Fruit fly (Drosophila melanogaster) whole organism, embryonic: ENCODE results near the gene mora.

Experiments
- Adf1 ChIP-seq: fragments of 200-800 bp; sonication (Bioruptor generic); IDR thresholded peaks from 2 replicates; pipeline ENCODE4 v1.3.6; 2022; ENCODE audit warnings: missing biosample characterization, missing genetic modification characterization
- Bteb2 ChIP-seq: fragments of 200-800 bp; sonication (Bioruptor generic); optimal IDR thresholded peaks from 2 replicates; lab custom pipeline; 2016; ENCODE audit warnings: missing biosample characterization, missing genetic modification characterization
- CG10654 ChIP-seq: fragments of 200-800 bp; sonication (Bioruptor generic); optimal IDR thresholded peaks from 2 replicates; lab custom pipeline; 2016; ENCODE audit warnings: missing biosample characterization, missing genetic modification characterization
- CG11093 ChIP-seq: fragments of 200-800 bp; sonication (Bioruptor generic); IDR thresholded peaks from 3 replicates; pipeline ENCODE4 v1.3.6; 2022; ENCODE audit warnings: missing biosample characterization, missing genetic modification characterization
- CG1233 ChIP-seq: fragments of 200-800 bp; sonication (Bioruptor generic); optimal IDR thresholded peaks from 4 replicates; lab custom pipeline; 2018; ENCODE audit warnings: missing biosample characterization, mild to moderate bottlenecking, missing genetic modification characterization
- CG13287 ChIP-seq: fragments of 200-800 bp; sonication (Bioruptor generic); IDR thresholded peaks from 2 replicates; pipeline ENCODE4 v1.3.6; 2022; ENCODE audit warnings: missing biosample characterization, missing genetic modification characterization; ENCODE audit not compliant: partially characterized antibody
- CG15696 ChIP-seq: fragments of 200-800 bp; sonication (Bioruptor generic); optimal IDR thresholded peaks from 2 replicates; lab custom pipeline; 2019; ENCODE audit warnings: missing biosample characterization, mild to moderate bottlenecking, missing genetic modification characterization, moderate library complexity
- CG16815 ChIP-seq: fragments of 200-800 bp; sonication (Bioruptor generic); optimal IDR thresholded peaks from 3 replicates; lab custom pipeline; 2017; ENCODE audit warnings: missing biosample characterization, mild to moderate bottlenecking, missing genetic modification characterization
- CG17829 ChIP-seq: fragments of 200-800 bp; optimal IDR thresholded peaks from 2 replicates; lab custom pipeline; 2019; ENCODE audit warnings: missing biosample characterization, mild to moderate bottlenecking, missing genetic modification characterization, moderate library complexity
- CG18011 ChIP-seq: fragments of 200-800 bp; sonication (Bioruptor generic); optimal IDR thresholded peaks from 2 replicates; lab custom pipeline; 2017; ENCODE audit warnings: missing biosample characterization, missing genetic modification characterization, mild to moderate bottlenecking, moderate library complexity, missing genotype
- CG31365 ChIP-seq: fragments of 200-800 bp; sonication (Bioruptor generic); optimal IDR thresholded peaks from 2 replicates; lab custom pipeline; 2018; ENCODE audit warnings: missing biosample characterization, mild to moderate bottlenecking, missing genetic modification characterization
- CG33213 ChIP-seq: fragments of 200-800 bp; sonication (Bioruptor generic); optimal IDR thresholded peaks from 3 replicates; lab custom pipeline; 2016; ENCODE audit warnings: missing biosample characterization, missing genetic modification characterization
- CG3838 ChIP-seq: fragments of 200-800 bp; sonication (Bioruptor generic); optimal IDR thresholded peaks from 3 replicates; lab custom pipeline; 2016; ENCODE audit warnings: missing biosample characterization, missing genetic modification characterization
- CG4328 ChIP-seq: fragments of 200-800 bp; sonication (Bioruptor generic); optimal IDR thresholded peaks from 3 replicates; lab custom pipeline; 2017; ENCODE audit warnings: missing biosample characterization, missing genetic modification reagents, missing genetic modification characterization
- CG4730 ChIP-seq: fragments of 200-800 bp; sonication (Bioruptor generic); IDR thresholded peaks from 2 replicates; pipeline ENCODE4 v1.3.6; 2022; ENCODE audit warnings: missing biosample characterization, missing genetic modification characterization
- CG5953 ChIP-seq: fragments of 200-800 bp; sonication (Bioruptor generic); IDR thresholded peaks from 2 replicates; pipeline ENCODE4 v1.3.6; 2022; ENCODE audit warnings: missing biosample characterization, missing genetic modification characterization
- CG6765 ChIP-seq: fragments of 200-800 bp; sonication (Bioruptor generic); optimal IDR thresholded peaks from 3 replicates; lab custom pipeline; 2017; ENCODE audit warnings: missing biosample characterization, mild to moderate bottlenecking, missing genetic modification characterization
- CG6791 ChIP-seq: fragments of 200-800 bp; sonication (Bioruptor generic); IDR thresholded peaks from 3 replicates; pipeline ENCODE4 v1.3.6; 2022; ENCODE audit warnings: missing biosample characterization, missing genetic modification characterization; ENCODE audit not compliant: partially characterized antibody
- CG7372 ChIP-seq: fragments of 200-800 bp; sonication (Bioruptor generic); IDR thresholded peaks from 2 replicates; pipeline ENCODE4 v1.3.6; 2022; ENCODE audit warnings: missing biosample characterization, missing genetic modification characterization
- CG8765 ChIP-seq: fragments of 200-800 bp; sonication (Bioruptor generic); IDR thresholded peaks from 2 replicates; pipeline ENCODE4 v1.3.6; 2022; ENCODE audit warnings: missing biosample characterization, missing genetic modification characterization
- CG9609 ChIP-seq: fragments of 200-800 bp; sonication (Bioruptor generic); optimal IDR thresholded peaks from 3 replicates; lab custom pipeline; 2016; ENCODE audit warnings: missing biosample characterization, missing genetic modification characterization
- Doc2 ChIP-seq: fragments of 200-800 bp; sonication (Bioruptor generic); IDR thresholded peaks from 2 replicates; pipeline ENCODE4 v1.3.6; 2022; ENCODE audit warnings: missing biosample characterization, missing genetic modification characterization
- Dref ChIP-seq: fragments of 200-800 bp; sonication (Bioruptor generic); IDR thresholded peaks from 2 replicates; pipeline ENCODE4 v1.3.6; 2022; ENCODE audit warnings: missing biosample characterization, missing genetic modification characterization
- HmgZ ChIP-seq: fragments of 200-800 bp; sonication (Bioruptor generic); optimal IDR thresholded peaks from 2 replicates; lab custom pipeline; 2018; ENCODE audit warnings: missing biosample characterization, mild to moderate bottlenecking, missing genetic modification characterization
- Hr3 ChIP-seq: fragments of 200-800 bp; sonication (Bioruptor generic); optimal IDR thresholded peaks from 3 replicates; lab custom pipeline; 2016; ENCODE audit warnings: missing biosample characterization, missing genetic modification characterization
- Pdp1 ChIP-seq, 2 experiments: fragments of 200-800 bp; sonication (Bioruptor generic); optimal IDR thresholded peaks; 3 replicates each; lab custom pipeline; 2016; ENCODE audit warnings: missing biosample characterization in 2 of 2, missing genetic modification characterization in 2 of 2, mild to moderate bottlenecking in 1 of 2, moderate library complexity in 1 of 2
- Spps ChIP-seq: fragments of 200-800 bp; sonication (Bioruptor generic); optimal IDR thresholded peaks from 2 replicates; lab custom pipeline; 2018; ENCODE audit warnings: missing biosample characterization, mild to moderate bottlenecking, missing genetic modification characterization
- Taf1 ChIP-seq: fragments of 200-800 bp; sonication (Bioruptor generic); IDR thresholded peaks from 2 replicates; pipeline ENCODE4 v1.3.6; 2022; ENCODE audit warnings: missing biosample characterization, missing genetic modification characterization
- al ChIP-seq: fragments of 200-800 bp; sonication (Bioruptor generic); IDR thresholded peaks from 2 replicates; pipeline ENCODE4 v1.3.6; 2022; ENCODE audit warnings: missing biosample characterization, missing genetic modification characterization
- ato ChIP-seq: fragments of 200-800 bp; sonication (Bioruptor generic); IDR thresholded peaks from 2 replicates; pipeline ENCODE4 v1.3.6; 2022; ENCODE audit warnings: missing biosample characterization, missing genetic modification characterization; ENCODE audit not compliant: partially characterized antibody
- btn ChIP-seq: fragments of 200-800 bp; sonication (Bioruptor generic); optimal IDR thresholded peaks from 2 replicates; lab custom pipeline; 2016; ENCODE audit warnings: missing biosample characterization, missing genetic modification characterization
- cato ChIP-seq: fragments of 200-800 bp; sonication (Bioruptor generic); optimal IDR thresholded peaks from 2 replicates; lab custom pipeline; 2016; ENCODE audit warnings: missing biosample characterization, missing genetic modification characterization, borderline replicate concordance
- dysf ChIP-seq: fragments of 200-800 bp; sonication (Bioruptor generic); IDR thresholded peaks from 3 replicates; pipeline ENCODE4 v1.3.6; 2022; ENCODE audit warnings: missing biosample characterization, missing genetic modification characterization
- gem ChIP-seq: fragments of 200-800 bp; sonication (Bioruptor generic); optimal IDR thresholded peaks from 2 replicates; lab custom pipeline; 2019; ENCODE audit warnings: missing biosample characterization, mild to moderate bottlenecking, missing genetic modification characterization, moderate library complexity
- gro ChIP-seq: fragments of 200-800 bp; sonication (Bioruptor generic); optimal IDR thresholded peaks from 2 replicates; lab custom pipeline; 2016; ENCODE audit warnings: missing biosample characterization, missing genetic modification characterization
- gsb ChIP-seq: fragments of 200-800 bp; sonication (Bioruptor generic); IDR thresholded peaks from 2 replicates; pipeline ENCODE4 v1.3.6; 2022; ENCODE audit warnings: missing biosample characterization, missing genetic modification characterization
- hbn ChIP-seq: fragments of 200-800 bp; sonication (Bioruptor generic); IDR thresholded peaks from 2 replicates; pipeline ENCODE4 v1.3.6; 2022; ENCODE audit warnings: missing biosample characterization, missing genetic modification characterization; ENCODE audit not compliant: partially characterized antibody
- her ChIP-seq: fragments of 200-800 bp; sonication (Bioruptor generic); optimal IDR thresholded peaks from 2 replicates; lab custom pipeline; 2016; ENCODE audit warnings: missing biosample characterization, missing genetic modification characterization
- lbe ChIP-seq: fragments of 200-800 bp; sonication (Bioruptor generic); optimal IDR thresholded peaks from 2 replicates; lab custom pipeline; 2016; ENCODE audit warnings: missing biosample characterization, mild to moderate bottlenecking, missing genetic modification characterization
- lmd ChIP-seq: fragments of 200-800 bp; sonication (Bioruptor generic); IDR thresholded peaks from 2 replicates; pipeline ENCODE4 v1.3.6; 2022; ENCODE audit warnings: missing biosample characterization, missing genetic modification characterization
- nerfin-2 ChIP-seq: fragments of 200-800 bp; sonication (Bioruptor generic); IDR thresholded peaks from 2 replicates; pipeline ENCODE4 v1.3.6; 2022; ENCODE audit warnings: missing biosample characterization, missing genetic modification characterization; ENCODE audit not compliant: partially characterized antibody
- rib ChIP-seq: fragments of 200-800 bp; sonication (Bioruptor generic); IDR thresholded peaks from 2 replicates; pipeline ENCODE4 v1.3.6; 2022; ENCODE audit warnings: missing biosample characterization, missing genetic modification characterization
- seq ChIP-seq: fragments of 200-800 bp; sonication (Bioruptor generic); IDR thresholded peaks from 2 replicates; pipeline ENCODE4 v1.3.6; 2022; ENCODE audit warnings: missing biosample characterization, missing genetic modification characterization
- sima ChIP-seq: fragments of 200-800 bp; sonication (Bioruptor generic); optimal IDR thresholded peaks from 2 replicates; lab custom pipeline; 2016; ENCODE audit warnings: missing biosample characterization, missing genetic modification characterization
- tap ChIP-seq: fragments of 200-800 bp; optimal IDR thresholded peaks from 3 replicates; lab custom pipeline; 2019; ENCODE audit warnings: missing biosample characterization, mild to moderate bottlenecking, missing genetic modification characterization, moderate library complexity
- tin ChIP-seq: fragments of 200-800 bp; sonication (Bioruptor generic); optimal IDR thresholded peaks from 3 replicates; lab custom pipeline; 2016; ENCODE audit warnings: missing biosample characterization, missing genetic modification characterization
- vvl ChIP-seq: fragments of 200-800 bp; sonication (Bioruptor generic); IDR thresholded peaks from 2 replicates; pipeline ENCODE4 v1.3.6; 2022; ENCODE audit warnings: missing biosample characterization, missing genetic modification characterization
- z ChIP-seq: fragments of 200-800 bp; sonication (Bioruptor generic); IDR thresholded peaks from 3 replicates; pipeline ENCODE4 v1.3.6; 2022; ENCODE audit warnings: missing biosample characterization, missing genetic modification characterization
- zfh1 ChIP-seq: fragments of 200-800 bp; sonication (Bioruptor generic); IDR thresholded peaks from 3 replicates; pipeline ENCODE4 v1.3.6; 2022; ENCODE audit warnings: missing biosample characterization, missing genetic modification characterization
- zfh2 ChIP-seq: fragments of 200-800 bp; sonication (Bioruptor generic); optimal IDR thresholded peaks from 2 replicates; lab custom pipeline; 2016; ENCODE audit warnings: missing biosample characterization, missing genetic modification characterization

mora gene

DNA sequence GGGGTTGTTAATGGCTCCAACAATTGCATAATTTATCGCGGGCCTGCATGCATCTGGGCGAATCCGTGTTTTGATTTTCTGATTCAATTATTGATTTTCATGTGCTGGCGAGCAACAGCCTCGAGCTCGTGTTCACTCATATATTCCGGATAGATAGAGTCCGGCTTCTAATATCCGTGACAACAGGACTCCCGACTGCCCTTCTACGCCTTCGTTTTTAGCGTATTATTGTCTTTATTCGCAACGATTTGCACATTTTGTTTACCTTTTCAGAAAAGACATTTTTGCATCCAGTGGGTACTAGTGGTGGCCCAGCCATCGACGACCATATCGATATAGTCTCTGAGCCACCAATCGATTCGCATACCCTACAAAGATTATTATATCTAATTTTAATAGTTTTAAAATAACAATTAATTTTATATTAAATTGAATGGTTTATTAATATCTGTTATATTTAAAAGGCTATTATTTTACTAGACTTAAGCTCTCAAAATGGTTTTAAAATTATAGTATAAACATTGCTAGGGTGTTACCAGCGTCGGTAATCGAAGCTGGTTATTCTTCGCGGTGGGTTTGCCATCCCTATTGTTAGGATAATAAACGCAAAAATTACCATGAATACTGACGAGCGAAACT, 24.9 kb upstream of the mora start, which contains the start of the genes Myo95E and TBC1d7 (continued):
- peak; percentile 93 for TF ChIP-seq CG4730 (GFP tag; lab: Robert Waterston, UW)
- peak; percentile 93 for TF ChIP-seq rib
- peak; percentile 86 for TF ChIP-seq lbe (GFP tag; lab: Kevin White, UChicago)
- no peak for TF ChIP-seq sima
- peak; percentile 90 for TF ChIP-seq Hr3 (GFP tag; lab: Kevin White, UChicago)
- peak; percentile 97 for TF ChIP-seq vvl (GFP tag; lab: Robert Waterston, UW)
- TF ChIP-seq CG7372, result peak; percentile 90
- peak; percentile 82 for TF ChIP-seq CG13287 (GFP tag; lab: Robert Waterston, UW)
- peak; percentile 67 for TF ChIP-seq Spps (tag; lab: Kevin White, UChicago)
- TF ChIP-seq seq (GFP tag; lab: Robert Waterston, UW), result peak; percentile 79
- peak; percentile 71 for TF ChIP-seq CG15696 (tag; lab: Kevin White, UChicago)
- TF ChIP-seq Pdp1 (GFP tag; optimal IDR thresholded peaks at IDR 0.05; lab: Kevin White, UChicago), result peak; percentile 46 to 60
- peak; percentile 28 for TF ChIP-seq CG3838 (GFP tag; lab: Kevin White, UChicago)
- peak; percentile 73 for TF ChIP-seq zfh2
- TF ChIP-seq CG4328, result peak; percentile 54
- TF ChIP-seq gro (GFP tag; lab: Kevin White, UChicago), result no peak
- TF ChIP-seq CG8765 (GFP tag; lab: Robert Waterston, UW), result peak; percentile 78
- TF ChIP-seq tin (GFP tag; lab: Kevin White, UChicago), result peak; percentile 88
- TF ChIP-seq dysf, result peak; percentile 95
- TF ChIP-seq CG10654 (GFP tag; lab: Kevin White, UChicago), result peak; percentile 73
- TF ChIP-seq gsb, result peak; percentile 89
- TF ChIP-seq CG33213 (GFP tag; lab: Kevin White, UChicago), result peak; percentile 47
- TF ChIP-seq CG6765, result peak; percentile 10
- peak; percentile 89 for TF ChIP-seq CG17829
- TF ChIP-seq gem (tag; lab: Kevin White, UChicago), result peak; percentile 95
- TF ChIP-seq her (GFP tag; lab: Kevin White, UChicago), result no peak
- peak; percentile 51; the same call in 1 of the 3 replicates for TF ChIP-seq z (GFP tag; lab: Robert Waterston, UW)
- no peak for TF ChIP-seq CG31365 (tag; lab: Kevin White, UChicago)
- TF ChIP-seq btn (GFP tag; lab: Kevin White, UChicago), result no peak
- TF ChIP-seq zfh1, result peak; percentile 93
- TF ChIP-seq Doc2 (GFP tag; lab: Robert Waterston, UW), result peak; percentile 75; the same call in 1 of the 2 replicates
- TF ChIP-seq lmd, result peak; percentile 96
- TF ChIP-seq CG16815 (GFP tag; lab: Kevin White, UChicago), result peak; percentile 79
- TF ChIP-seq CG6791, result peak; percentile 39; the same call in 1 of the 3 replicates
- TF ChIP-seq Dref, result peak; percentile 68
- TF ChIP-seq ato (GFP tag; lab: Robert Waterston, UW), result no peak
- TF ChIP-seq Taf1 (GFP tag; lab: Robert Waterston, UW), result peak; percentile 84
- TF ChIP-seq tap (tag; lab: Kevin White, UChicago), result no peak
- peak; percentile 90 for TF ChIP-seq CG11093 (GFP tag; lab: Robert Waterston, UW)
- TF ChIP-seq CG5953 (GFP tag; lab: Robert Waterston, UW), result peak; percentile 89
- peak; percentile 55 for TF ChIP-seq CG18011
- TF ChIP-seq CG1233 (GFP tag; lab: Kevin White, UChicago), result peak; percentile 81
- TF ChIP-seq Adf1, result peak; percentile 65; the same call in 1 of the 2 replicates
- TF ChIP-seq HmgZ (tag; lab: Kevin White, UChicago), result peak; percentile 85
- peak; percentile 60 for TF ChIP-seq cato (GFP tag; lab: Kevin White, UChicago)
- TF ChIP-seq nerfin-2 (GFP tag; lab: Robert Waterston, UW), result no peak
- TF ChIP-seq CG9609 (GFP tag; lab: Kevin White, UChicago), result peak; percentile 18
- peak; percentile 91 for TF ChIP-seq al (GFP tag; lab: Robert Waterston, UW)
- TF ChIP-seq Bteb2, result no peak
- TF ChIP-seq hbn (GFP tag; lab: Robert Waterston, UW), result peak; percentile 64
